Fruit fly (Drosophila melanogaster): ENCODE results near the gene CG32263.

CG32263 gene

DNA sequence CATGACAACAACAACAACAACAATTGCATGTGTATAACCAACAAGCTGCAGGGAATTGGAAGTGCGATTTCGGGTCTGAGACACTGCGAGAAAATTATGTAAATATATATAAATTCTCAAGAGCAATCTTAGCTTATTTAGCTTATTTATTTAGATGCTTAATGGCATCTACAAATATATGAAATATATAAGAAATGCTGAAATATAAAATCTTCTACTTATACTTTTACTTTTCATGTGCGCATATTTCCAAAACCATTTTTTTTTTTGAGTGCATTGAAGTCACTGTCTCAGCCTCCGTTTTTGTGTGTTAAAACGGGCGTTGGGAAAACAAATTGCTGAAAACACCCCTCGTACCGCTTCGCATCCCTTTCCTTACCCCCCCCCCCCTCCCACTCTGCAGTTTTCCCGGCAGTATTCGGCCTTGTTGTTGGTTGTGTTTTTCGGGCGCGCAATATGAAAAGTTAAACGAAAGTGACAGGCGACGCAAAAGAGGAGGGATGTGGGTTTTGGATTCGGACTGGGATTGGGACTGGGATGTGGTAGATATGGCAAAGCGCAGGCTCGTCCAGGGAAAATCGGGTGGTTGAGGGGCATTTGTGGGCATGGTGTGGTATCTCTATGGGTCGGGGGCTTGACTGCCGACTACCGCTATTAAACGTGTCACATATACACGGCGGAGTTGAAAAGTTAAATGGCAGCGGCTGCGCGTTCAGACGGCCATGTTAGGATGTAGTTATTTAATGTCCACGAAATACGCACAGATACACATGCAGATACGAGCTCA lies 44.5 kb upstream of the CG32263 start (continued):
- TF ChIP-seq Sry-β (GFP tag; optimal IDR thresholded peaks at IDR 0.05), result no peak
- TF ChIP-seq org-1 (GFP tag; optimal IDR thresholded peaks at IDR 0.05), result peak; percentile 13
- TF ChIP-seq Hand (GFP tag; optimal IDR thresholded peaks at IDR 0.05), result no peak
- no peak for TF ChIP-seq Bgb (GFP tag; IDR thresholded peaks at IDR 0.05; ENCODE audit: partially characterized antibody)
- no peak for TF ChIP-seq pnt (GFP tag; optimal IDR thresholded peaks at IDR 0.05)
- no peak for TF ChIP-seq GATAe (GFP tag; conservative IDR thresholded peaks at IDR 0.05)
- TF ChIP-seq CG14965 (GFP tag; optimal IDR thresholded peaks at IDR 0.05; ENCODE audit: borderline replicate concordance), result no peak
- no peak for TF ChIP-seq CG18764 (GFP tag; optimal IDR thresholded peaks at IDR 0.05)
- no peak for TF ChIP-seq tna (GFP tag; IDR thresholded peaks at IDR 0.05; ENCODE audit: partially characterized antibody)
- TF ChIP-seq CG3838 (GFP tag; optimal IDR thresholded peaks at IDR 0.05), result no peak
- no peak for TF ChIP-seq tup (GFP tag; optimal IDR thresholded peaks at IDR 0.05)
- TF ChIP-seq Gug (GFP tag; IDR thresholded peaks at IDR 0.05), result no peak
- no peak for TF ChIP-seq NfI (GFP tag; optimal IDR thresholded peaks at IDR 0.05)
- peak; percentile 17; the same call in 1 of the 2 replicates for TF ChIP-seq Rx (GFP tag; IDR thresholded peaks at IDR 0.05)
- no peak for TF ChIP-seq CG34422 (GFP tag; IDR thresholded peaks at IDR 0.05)
- peak in 1 of 2 experiments; percentile 94 for TF ChIP-seq tll (GFP tag; optimal IDR thresholded peaks at IDR 0.05)
- no peak for TF ChIP-seq nau (GFP tag; optimal IDR thresholded peaks at IDR 0.05)
- TF ChIP-seq crp (GFP tag; optimal IDR thresholded peaks at IDR 0.05), result no peak
- TF ChIP-seq gcm2 (GFP tag; optimal IDR thresholded peaks at IDR 0.05), result no peak
- TF ChIP-seq Adf1 (GFP tag; IDR thresholded peaks at IDR 0.05), result no peak
- no peak for TF ChIP-seq Eip74EF (GFP tag; optimal IDR thresholded peaks at IDR 0.05)
- TF ChIP-seq CG8924 (tag; optimal IDR thresholded peaks at IDR 0.05), result peak; percentile 60
- no peak for TF ChIP-seq trh (GFP tag; optimal IDR thresholded peaks at IDR 0.05)
- no peak for TF ChIP-seq CG15479 (GFP tag; optimal IDR thresholded peaks at IDR 0.05)
- TF ChIP-seq trem (tag; optimal IDR thresholded peaks at IDR 0.05), result peak; percentile 25
- TF ChIP-seq dmrt11E (tag; optimal IDR thresholded peaks at IDR 0.05), result peak; percentile 90
- TF ChIP-seq gsb (GFP tag; IDR thresholded peaks at IDR 0.05), result no peak
- no peak for TF ChIP-seq Dref (GFP tag; IDR thresholded peaks at IDR 0.05)
- TF ChIP-seq z (GFP tag; IDR thresholded peaks at IDR 0.05), result no peak
- peak; percentile 62; the same call in 1 of the 3 replicates for TF ChIP-seq zfh1 (GFP tag; IDR thresholded peaks at IDR 0.05)
- peak; percentile 69 for TF ChIP-seq CG6689 (GFP tag; IDR thresholded peaks at IDR 0.05)
- TF ChIP-seq Atf-2 (GFP tag; optimal IDR thresholded peaks at IDR 0.05), result no peak
- no peak for TF ChIP-seq CG6175 (GFP tag; IDR thresholded peaks at IDR 0.05)
- no peak for TF ChIP-seq fu2 (GFP tag; optimal IDR thresholded peaks at IDR 0.05)
- no peak for TF ChIP-seq CG14441 (GFP tag; IDR thresholded peaks at IDR 0.05)
- no peak for TF ChIP-seq BEAF-32 (GFP tag; optimal IDR thresholded peaks at IDR 0.05)
- no peak for TF ChIP-seq pita (GFP tag; optimal IDR thresholded peaks at IDR 0.05)
- no peak for TF ChIP-seq lbe (GFP tag; optimal IDR thresholded peaks at IDR 0.05)
- no peak for TF ChIP-seq eyg (GFP tag; optimal IDR thresholded peaks at IDR 0.05)
- TF ChIP-seq Bdp1 (GFP tag; optimal IDR thresholded peaks at IDR 0.05), result no peak
- TF ChIP-seq her (GFP tag; optimal IDR thresholded peaks at IDR 0.05), result no peak
- TF ChIP-seq dm (GFP tag; optimal IDR thresholded peaks at IDR 0.05), result no peak
- TF ChIP-seq ftz-f1 (GFP tag; optimal IDR thresholded peaks at IDR 0.05), result no peak
- TF ChIP-seq kni (GFP tag; optimal IDR thresholded peaks at IDR 0.05), result no peak
- no peak for TF ChIP-seq repo (GFP tag; optimal IDR thresholded peaks at IDR 0.05)
- TF ChIP-seq tin (GFP tag; optimal IDR thresholded peaks at IDR 0.05), result peak; percentile 33
- no peak for TF ChIP-seq gro (GFP tag; optimal IDR thresholded peaks at IDR 0.05)
- TF ChIP-seq HmgZ (tag; optimal IDR thresholded peaks at IDR 0.05), result no peak
- no peak for TF ChIP-seq Antp (GFP tag; optimal IDR thresholded peaks at IDR 0.05)
- TF ChIP-seq CG4424 (GFP tag; optimal IDR thresholded peaks at IDR 0.05), result peak; percentile 54

All from whole organism, embryonic.